Worm (Caenorhabditis elegans) whole organism, mixed stage, embryonic: ENCODE results near the gene clec-85.

Experiments used
- cnd-1 ChIP-seq: fragments of 200-800 bp; sonication (Bioruptor generic); optimal IDR thresholded peaks from 2 replicates; lab custom pipeline; 2018; ENCODE audit warnings: mild to moderate bottlenecking, missing genetic modification characterization, missing compliant biosample characterization
- elt-3 ChIP-seq: fragments of 150-350 bp; optimal IDR thresholded peaks from 2 replicates; lab custom pipeline; 2014; ENCODE audit warnings: missing biosample characterization, missing genetic modification characterization
- lin-13 ChIP-seq: fragments of 150-350 bp; optimal IDR thresholded peaks from 2 replicates; lab custom pipeline; 2014; ENCODE audit warnings: missing biosample characterization, missing genetic modification characterization
- nhr-12 ChIP-seq: fragments of 150-350 bp; optimal IDR thresholded peaks from 2 replicates; lab custom pipeline; 2014; ENCODE audit warnings: missing biosample characterization, missing genetic modification characterization
- nhr-2 ChIP-seq: fragments of 150-350 bp; optimal IDR thresholded peaks from 2 replicates; lab custom pipeline; 2014; ENCODE audit warnings: missing biosample characterization, missing genetic modification characterization
- pha-4 ChIP-seq: fragments of 150-350 bp; optimal IDR thresholded peaks from 2 replicates; lab custom pipeline; 2018; ENCODE audit warnings: missing biosample characterization, missing genetic modification reagents, missing genetic modification characterization
- unc-62 ChIP-seq: fragments of 150-350 bp; optimal IDR thresholded peaks from 2 replicates; lab custom pipeline; 2014; ENCODE audit warnings: missing biosample characterization, missing genetic modification reagents, missing genetic modification characterization

- TF ChIP-seq nhr-12 (tag; lab: Kevin White, UChicago): no peak
- no peak for TF ChIP-seq nhr-2 (tag; lab: Kevin White, UChicago)
- TF ChIP-seq pha-4 (tag; lab: Kevin White, UChicago): no peak
- TF ChIP-seq cnd-1: no peak
- no peak for TF ChIP-seq lin-13 (tag; lab: Kevin White, UChicago)
- no peak for TF ChIP-seq elt-3 (tag; lab: Kevin White, UChicago)
- TF ChIP-seq unc-62: no peak
Observed at ce11 chrIV:2864743-2865142, 14.1 kb downstream of the clec-85 start, which contains the start of gene Y54G2A.16.
